Worm (Caenorhabditis elegans): ENCODE measurements around the gene oac-48.
"Not testable (repeated sequence)": the region's sequence is repeated elsewhere in the genome, so short reads cannot be mapped to it uniquely, and the experiment has no call there.

oac-48 gene

DNA sequence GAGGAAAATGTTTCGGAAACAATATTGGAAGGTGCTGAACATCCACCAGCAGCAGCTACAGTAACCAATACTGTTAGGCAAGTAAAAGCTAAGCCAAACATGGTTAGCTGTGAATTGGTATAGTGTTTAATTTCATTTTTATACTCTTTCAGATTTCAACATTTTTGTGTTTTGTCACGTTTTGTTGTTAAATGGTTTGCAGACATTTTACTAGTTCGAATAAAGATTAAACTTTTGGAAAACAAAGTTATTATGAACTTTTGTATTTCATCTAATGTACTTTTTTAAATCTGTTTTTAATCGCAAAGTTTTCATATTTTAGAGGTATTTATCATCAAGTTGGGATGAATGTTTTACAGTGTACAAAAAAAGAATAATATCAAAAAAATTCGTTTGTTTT is 23.4 kb upstream of the oac-48 start, which contains the start of gene C08F11.17:
Gene C08F11.17 (minus strand): TSS at position 101 of the 400 bp plus-strand sequence.
- TF ChIP-seq nhr-77 (tag; optimal IDR thresholded peaks at IDR 0.05) (no peak), pqm-1 (tag; optimal IDR thresholded peaks at IDR 0.05) (no peak), egl-5 (tag; optimal IDR thresholded peaks at IDR 0.05) (no peak), nhr-28 (tag; optimal IDR thresholded peaks at IDR 0.05) (no peak), nhr-25 (tag; optimal IDR thresholded peaks at IDR 0.05) (no peak), elt-3 (tag; optimal IDR thresholded peaks at IDR 0.05) (no peak), aly-2 (tag; optimal IDR thresholded peaks at IDR 0.05) (no peak), ztf-11 (tag; optimal IDR thresholded peaks at IDR 0.05) (no peak), ceh-82 (tag; optimal IDR thresholded peaks at IDR 0.05) (no peak)

DNA sequence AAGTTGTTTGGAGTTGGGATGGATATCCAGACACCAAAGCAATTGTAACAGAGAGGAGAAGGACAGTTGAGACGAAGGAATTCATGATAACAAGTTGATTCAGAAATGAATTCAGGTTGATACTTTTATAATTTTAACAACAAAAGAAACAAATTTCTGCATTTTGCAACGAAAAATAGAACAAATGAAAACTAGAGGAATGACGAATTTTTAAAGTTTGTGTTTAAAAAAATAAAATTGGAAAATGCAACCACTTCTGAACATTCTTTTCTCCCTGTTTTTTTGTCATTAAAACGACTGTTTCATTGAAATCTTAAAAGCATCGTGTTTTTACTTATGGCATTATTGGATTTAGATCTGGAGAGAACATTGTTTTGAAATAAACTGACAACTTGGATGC is 22.2 kb upstream of the oac-48 start, which contains the start of gene C08F11.12:
Gene C08F11.12 (minus strand): TSS at position 101 of the 400 bp plus-strand sequence.
- not testable (repeated sequence) for TF ChIP-seq nhr-237, ztf-11, elt-1 (tag; optimal IDR thresholded peaks at IDR 0.05)

ce11 chrIV:13652023-13652422 is 21.6 kb upstream of the oac-48 start, which contains the start of gene Y45F10C.6:
TSS of gene Y45F10C.6 (plus strand) at chrIV:13652323.
- TF ChIP-seq snpc-4, nhr-28, hmg-11 (tag; optimal IDR thresholded peaks at IDR 0.05): not testable (repeated sequence)

ce11 chrIV:13659449-13659848 is 14.2 kb upstream of the oac-48 start, which contains the start of gene Y45F10C.1:
TSS of gene Y45F10C.1 (minus strand) at chrIV:13659549.
- not testable (repeated sequence) for TF ChIP-seq unc-62 (GFP tag; optimal IDR thresholded peaks at IDR 0.05); egl-5 (tag; optimal IDR thresholded peaks at IDR 0.05); daf-12 (tag; optimal IDR thresholded peaks at IDR 0.05)

ce11 chrIV:13662570-13662969 is 11.0 kb upstream of the oac-48 start, which contains the start of gene Y45F10C.2:
TSS of gene Y45F10C.2 (minus strand) at chrIV:13662670.
- not testable (repeated sequence) for TF ChIP-seq ZK546.5, snpc-4, nhr-23 (tag; optimal IDR thresholded peaks at IDR 0.05)

DNA sequence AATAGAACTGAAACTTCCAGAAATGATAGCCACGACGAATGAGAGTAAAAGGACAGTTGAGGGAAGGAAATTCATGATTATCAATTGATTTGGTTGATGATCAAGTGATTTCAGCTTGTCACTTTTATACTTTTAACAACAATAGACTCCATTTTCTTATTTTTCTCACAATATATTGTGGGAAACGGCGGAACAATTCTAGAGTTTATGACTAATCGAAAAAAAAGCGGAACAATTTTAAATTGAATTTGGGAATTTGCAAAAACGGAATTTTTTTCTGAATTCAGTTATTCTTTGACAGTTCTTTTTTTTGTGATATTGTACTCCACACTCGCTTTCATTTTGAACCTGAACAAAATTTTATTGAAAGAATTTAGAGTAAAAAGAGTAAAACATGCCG is 9.5 kb upstream of the oac-48 start, which contains the start of gene Y45F10C.4:
Gene Y45F10C.4 (minus strand): TSS at position 101 of the 400 bp plus-strand sequence.
- TF ChIP-seq nfya-1 (tag; optimal IDR thresholded peaks at IDR 0.05; ENCODE audit: insufficient read depth) (no peak), jun-1 (tag; optimal IDR thresholded peaks at IDR 0.05) (no peak), R02D3.7 (tag; optimal IDR thresholded peaks at IDR 0.05) (no peak), ama-1 (optimal IDR thresholded peaks at IDR 0.05) (no peak), hmg-11 (tag; optimal IDR thresholded peaks at IDR 0.05) (no peak), nhr-76 (tag; optimal IDR thresholded peaks at IDR 0.05) (no peak), lin-15B (tag; optimal IDR thresholded peaks at IDR 0.05) (no peak), ceh-9 (tag; optimal IDR thresholded peaks at IDR 0.05) (no peak), nhr-11 (tag; optimal IDR thresholded peaks at IDR 0.05) (no peak), fkh-10 (GFP tag; optimal IDR thresholded peaks at IDR 0.05) (no peak), nhr-43 (tag; optimal IDR thresholded peaks at IDR 0.05; ENCODE audit: poor library complexity, severe bottlenecking) (no peak), eor-1 (tag; optimal IDR thresholded peaks at IDR 0.05) (no peak), mml-1 (tag; optimal IDR thresholded peaks at IDR 0.05) (no peak), ceh-82 (tag; optimal IDR thresholded peaks at IDR 0.05) (no peak)

ce11 chrIV:13665073-13665472 is 8.5 kb upstream of the oac-48 start:
- TF ChIP-seq unc-39 (tag; optimal IDR thresholded peaks at IDR 0.05) (no peak), nhr-67 (tag; optimal IDR thresholded peaks at IDR 0.05) (no peak), ama-1 (optimal IDR thresholded peaks at IDR 0.05) (no peak), elt-1 (tag; optimal IDR thresholded peaks at IDR 0.05) (no peak), ztf-4 (tag; optimal IDR thresholded peaks at IDR 0.05) (no peak), unc-62 (GFP tag; optimal IDR thresholded peaks at IDR 0.05) (no peak), egl-5 (tag; optimal IDR thresholded peaks at IDR 0.05) (no peak), nhr-23 (tag; optimal IDR thresholded peaks at IDR 0.05) (no peak), ZK546.5 (tag; optimal IDR thresholded peaks at IDR 0.05) (no peak), mdl-1 (tag; optimal IDR thresholded peaks at IDR 0.05) (no peak), nhr-12 (tag; optimal IDR thresholded peaks at IDR 0.05) (no peak), elt-3 (tag; optimal IDR thresholded peaks at IDR 0.05) (no peak), nfya-1 (tag; optimal IDR thresholded peaks at IDR 0.05; ENCODE audit: insufficient read depth) (no peak), lsy-12 (tag; optimal IDR thresholded peaks at IDR 0.05) (no peak), ztf-11 (tag; optimal IDR thresholded peaks at IDR 0.05) (no peak), lin-39 (tag; optimal IDR thresholded peaks at IDR 0.05) (no peak), sea-2 (GFP tag; optimal IDR thresholded peaks at IDR 0.05) (no peak), pqm-1 (tag; optimal IDR thresholded peaks at IDR 0.05) (no peak)

All from whole organism, L3 larva.